Fruit fly (Drosophila melanogaster): ENCODE measurements around the gene CG7215.

The CG7215 gene

DNA sequence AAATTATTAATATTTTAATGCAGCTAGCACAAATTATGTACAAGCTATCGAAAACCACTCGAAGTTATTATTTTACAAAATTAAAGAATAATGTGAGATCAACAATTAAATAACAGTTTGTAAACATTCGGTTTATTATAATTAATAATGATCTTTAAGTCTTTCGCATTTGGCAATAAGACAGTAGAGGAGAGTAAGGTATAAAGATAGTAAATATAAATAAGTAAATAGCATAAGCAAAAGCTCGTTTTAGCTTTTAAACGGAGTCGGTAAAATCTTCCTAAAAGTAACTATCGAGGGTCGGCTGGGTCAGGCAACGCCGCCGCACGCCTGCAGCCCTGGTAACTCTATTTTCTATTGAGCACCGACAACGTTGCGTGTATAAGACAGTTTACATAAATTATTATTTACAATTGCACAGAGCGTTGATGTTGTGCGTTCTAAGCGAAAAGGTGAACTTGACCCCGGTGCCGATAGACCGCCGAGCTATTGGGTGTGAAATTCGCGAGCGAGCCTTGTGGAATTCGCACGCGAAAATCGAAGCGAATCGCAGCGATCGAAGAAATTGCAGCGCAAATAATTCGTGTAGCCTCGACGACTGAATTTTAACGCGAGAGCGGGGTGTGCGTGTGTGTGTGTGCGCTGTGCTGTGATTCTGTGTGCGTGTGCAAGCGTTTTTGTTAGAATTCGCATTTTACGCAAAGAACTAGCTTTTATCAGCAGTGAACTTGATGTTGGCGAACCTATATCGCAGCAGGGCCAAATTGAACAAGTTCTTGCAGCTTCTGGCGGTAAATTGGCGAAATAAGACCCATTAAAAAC is 554 bp upstream of the CG7215 start, which contains the start of gene wrd (continued):
- TF ChIP-seq tio (GFP tag; optimal IDR thresholded peaks at IDR 0.05), result peak; percentile 22
- no peak for TF ChIP-seq GATAe (GFP tag; conservative IDR thresholded peaks at IDR 0.05)
- no peak for TF ChIP-seq cato (GFP tag; optimal IDR thresholded peaks at IDR 0.05; ENCODE audit: borderline replicate concordance)
- no peak for TF ChIP-seq Dip3 (GFP tag; optimal IDR thresholded peaks at IDR 0.05)
- TF ChIP-seq HLHmδ (GFP tag; optimal IDR thresholded peaks at IDR 0.05), result no peak
- TF ChIP-seq Hand (GFP tag; optimal IDR thresholded peaks at IDR 0.05), result no peak
- TF ChIP-seq CG6272 (GFP tag; IDR thresholded peaks at IDR 0.05), result no peak
- no peak for TF ChIP-seq bbx (GFP tag; IDR thresholded peaks at IDR 0.05; ENCODE audit: partially characterized antibody)
- TF ChIP-seq CG8765 (GFP tag; IDR thresholded peaks at IDR 0.05), result no peak
- TF ChIP-seq Six4 (GFP tag; optimal IDR thresholded peaks at IDR 0.05), result no peak
- TF ChIP-seq CG9215 (GFP tag; IDR thresholded peaks at IDR 0.05), result no peak
- no peak for TF ChIP-seq Rx (GFP tag; IDR thresholded peaks at IDR 0.05)
- TF ChIP-seq Bgb (GFP tag; IDR thresholded peaks at IDR 0.05; ENCODE audit: partially characterized antibody), result peak; percentile 49
- no peak for TF ChIP-seq CG1529 (GFP tag; optimal IDR thresholded peaks at IDR 0.05)
- no peak for TF ChIP-seq CG11695 (GFP tag; IDR thresholded peaks at IDR 0.05)
- TF ChIP-seq CG33557 (GFP tag; optimal IDR thresholded peaks at IDR 0.05), result no peak
- 0 out of 3 replicates have a peak, but pooled peaks have one; percentile 37 for TF ChIP-seq Opbp (GFP tag; IDR thresholded peaks at IDR 0.05; ENCODE audit: partially characterized antibody)
- TF ChIP-seq da (GFP tag; optimal IDR thresholded peaks at IDR 0.05), result no peak
- peak; percentile 17; the same call in 1 of the 2 replicates for TF ChIP-seq amos (GFP tag; IDR thresholded peaks at IDR 0.05; ENCODE audit: partially characterized antibody)
- TF ChIP-seq bcd (GFP tag; optimal IDR thresholded peaks at IDR 0.05), result no peak
- no peak; the same call in 2 of the 3 replicates for TF ChIP-seq CG34224 (GFP tag; IDR thresholded peaks at IDR 0.05; ENCODE audit: partially characterized antibody)
- TF ChIP-seq Sry-β (GFP tag; optimal IDR thresholded peaks at IDR 0.05), result no peak
- TF ChIP-seq wor (GFP tag; IDR thresholded peaks at IDR 0.05), result no peak
- TF ChIP-seq CG32767 (GFP tag; IDR thresholded peaks at IDR 0.05), result no peak; the same call in 1 of the 2 replicates
- TF ChIP-seq CG5245 (GFP tag; optimal IDR thresholded peaks at IDR 0.05), result no peak
- TF ChIP-seq stc (GFP tag; IDR thresholded peaks at IDR 0.05), result no peak
- TF ChIP-seq Rfx (GFP tag; IDR thresholded peaks at IDR 0.05), result no peak
- no peak for TF ChIP-seq CG4854 (GFP tag; optimal IDR thresholded peaks at IDR 0.05)
- TF ChIP-seq mirr (GFP tag; optimal IDR thresholded peaks at IDR 0.05), result no peak
- no peak for TF ChIP-seq CG6854 (GFP tag; optimal IDR thresholded peaks at IDR 0.05)
- peak; percentile 82; the same call in 3 of the 4 replicates for TF ChIP-seq chinmo (GFP tag; IDR thresholded peaks at IDR 0.05; ENCODE audit: partially characterized antibody)
- TF ChIP-seq Lim3 (GFP tag; IDR thresholded peaks at IDR 0.05), result no peak
- no peak for TF ChIP-seq CG14965 (GFP tag; optimal IDR thresholded peaks at IDR 0.05; ENCODE audit: borderline replicate concordance)
- TF ChIP-seq Jarid2 (GFP tag; optimal IDR thresholded peaks at IDR 0.05), result no peak
- no peak for TF ChIP-seq CG18599 (GFP tag; optimal IDR thresholded peaks at IDR 0.05)
- peak; percentile 29 for TF ChIP-seq Abd-B (GFP tag; optimal IDR thresholded peaks at IDR 0.05)
- TF ChIP-seq CG2889 (GFP tag; IDR thresholded peaks at IDR 0.05), result no peak
- peak; percentile 15 for TF ChIP-seq Fer3 (tag; optimal IDR thresholded peaks at IDR 0.05)
- no peak for TF ChIP-seq CkIIα-i1 (GFP tag; IDR thresholded peaks at IDR 0.05)
- no peak for TF ChIP-seq ssp (GFP tag; IDR thresholded peaks at IDR 0.05)
- no peak for TF ChIP-seq shn (GFP tag; optimal IDR thresholded peaks at IDR 0.05)
- TF ChIP-seq CG7963 (GFP tag; IDR thresholded peaks at IDR 0.05; ENCODE audit: partially characterized antibody), result no peak
- TF ChIP-seq zfh2 (GFP tag; optimal IDR thresholded peaks at IDR 0.05), result no peak
- TF ChIP-seq ken (GFP tag; IDR thresholded peaks at IDR 0.05), result no peak
- no peak for TF ChIP-seq CG10274 (GFP tag; optimal IDR thresholded peaks at IDR 0.05)
- peak; percentile 25 for TF ChIP-seq dmrt99B (tag; optimal IDR thresholded peaks at IDR 0.05)
- TF ChIP-seq eyg (GFP tag; optimal IDR thresholded peaks at IDR 0.05), result no peak
- TF ChIP-seq Vsx1 (GFP tag; optimal IDR thresholded peaks at IDR 0.05), result no peak
- TF ChIP-seq PHDP (tag; optimal IDR thresholded peaks at IDR 0.05), result no peak
